Fruit fly (Drosophila melanogaster) S2 (cell line): ENCODE results near the gene ebd1.

Source experiments
- CG8478 ChIP-seq: fragments of >200 bp; optimal IDR thresholded peaks from 2 replicates; lab custom pipeline; 2018
- CTCF ChIP-seq, 2 experiments: fragments of >200 bp; optimal IDR thresholded peaks; 2 replicates each; lab custom pipeline; 2018

The ebd1 gene

DNA sequence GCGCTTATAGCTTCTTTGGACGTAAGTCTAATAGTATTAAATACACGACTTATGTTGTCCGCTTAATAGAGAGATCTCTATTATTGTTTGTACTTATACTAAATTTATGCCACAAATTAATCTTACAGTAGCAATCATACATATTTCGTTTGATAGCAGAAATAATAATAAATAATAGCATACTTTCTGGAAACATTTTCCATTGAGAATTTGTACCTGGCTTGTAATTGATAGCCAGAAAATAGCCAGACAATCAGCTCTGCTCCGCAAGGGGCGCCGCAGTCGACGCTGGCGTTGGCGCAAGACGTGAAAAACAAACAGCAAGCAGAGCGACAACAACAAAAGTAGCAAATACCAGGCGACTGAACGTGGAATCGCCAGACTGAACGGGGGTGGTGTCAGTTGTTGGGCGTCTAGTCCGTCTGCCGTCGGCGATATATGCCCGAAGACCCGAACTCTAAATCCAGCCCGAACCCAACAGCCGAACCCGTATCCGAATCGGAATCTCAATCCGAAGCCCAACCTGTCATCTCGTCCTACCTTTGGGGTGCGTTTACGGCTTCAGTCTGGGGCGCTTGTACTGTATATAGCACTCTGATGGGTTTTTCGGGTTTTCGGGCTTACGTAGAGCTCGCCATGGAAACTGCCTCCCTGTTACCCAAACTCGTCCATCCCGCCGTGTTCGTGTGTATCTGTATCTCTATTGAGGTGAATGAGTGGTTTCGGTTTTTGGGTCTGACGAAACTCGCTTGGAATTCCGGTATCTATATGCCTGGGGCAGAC, 14.2 kb upstream of the ebd1 start:
- no peak for TF ChIP-seq CG8478 (lab: Kevin White, UChicago)
- no peak for TF ChIP-seq CTCF (optimal IDR thresholded peaks at IDR 0.05; lab: Kevin White, UChicago)

DNA sequence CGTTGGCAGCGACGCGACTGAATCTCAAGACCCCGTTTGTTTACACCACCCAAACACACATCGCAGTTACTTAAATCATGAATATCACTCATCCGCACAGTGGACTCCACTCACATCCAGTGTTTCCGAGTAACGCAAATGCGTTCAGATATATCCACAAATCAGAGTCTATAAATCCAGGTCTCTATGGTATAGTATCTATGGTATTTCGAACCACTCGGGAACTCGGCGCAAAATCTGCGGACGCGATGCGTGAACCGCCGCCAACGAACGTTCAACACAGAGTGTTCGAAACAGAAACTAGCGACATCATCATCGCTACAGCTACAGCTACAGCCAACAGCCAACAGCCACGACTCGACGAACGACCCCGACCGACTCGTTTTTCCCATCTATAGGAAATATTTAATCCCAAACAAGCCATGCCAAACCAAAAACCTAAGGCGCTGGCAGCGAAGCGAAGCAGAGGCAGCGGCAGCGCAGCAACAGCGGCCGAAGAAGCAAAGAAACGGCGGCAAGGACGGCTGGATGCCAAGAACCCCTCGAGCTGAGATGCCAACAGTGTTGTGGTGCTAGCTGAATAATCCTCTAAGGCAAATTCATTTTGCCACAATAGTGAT, 13.5 kb upstream of the ebd1 start, which contains the start of gene CG13894:
CG13894 (minus strand) TSS at position 397 of the 620 bp plus-strand sequence.
- no peak for TF ChIP-seq CG8478 (lab: Kevin White, UChicago)
- peak in 1 of 2 experiments; percentile 0 for TF ChIP-seq CTCF (optimal IDR thresholded peaks at IDR 0.05; lab: Kevin White, UChicago)

DNA sequence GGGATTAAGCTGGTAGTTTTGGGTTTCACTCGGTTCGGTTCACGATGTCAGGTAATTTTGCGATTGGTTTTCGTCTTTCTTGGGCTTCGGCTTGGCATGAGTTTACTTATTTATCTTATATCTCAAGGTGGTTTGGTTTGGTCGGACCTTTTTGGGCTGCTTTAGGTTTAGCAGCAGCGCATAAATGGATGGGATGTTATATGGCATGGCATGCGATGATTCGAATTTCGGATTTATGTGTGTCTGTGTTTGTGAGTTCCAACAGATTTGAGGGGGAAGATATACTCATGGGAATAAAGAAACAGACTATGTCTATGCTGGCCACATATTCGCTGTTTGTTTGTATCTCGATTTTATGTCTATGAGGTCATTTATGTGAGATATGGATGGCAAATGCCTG, 12.4 kb upstream of the ebd1 start:
- TF ChIP-seq CG8478 (lab: Kevin White, UChicago) (no peak), CTCF (optimal IDR thresholded peaks at IDR 0.05; lab: Kevin White, UChicago) (no peak)

DNA sequence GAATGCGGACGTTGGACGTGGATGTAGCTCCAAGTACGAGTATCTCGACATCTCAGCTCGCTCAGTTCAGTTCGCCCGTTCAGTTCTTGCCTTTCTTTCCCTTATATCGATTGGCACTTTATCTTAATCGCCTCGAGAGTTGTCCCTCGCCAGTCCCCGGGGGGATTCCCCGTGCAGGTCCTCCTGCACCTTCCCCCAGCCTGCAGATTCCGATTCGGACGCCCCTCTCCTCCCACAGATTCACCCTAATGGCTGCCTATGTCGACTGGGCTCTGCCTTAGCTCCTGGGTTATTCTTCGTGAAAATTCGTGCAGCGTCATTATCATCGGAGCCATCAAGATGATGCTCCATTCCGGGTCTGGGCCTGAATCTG, 11.7 kb upstream of the ebd1 start:
- no peak for TF ChIP-seq CG8478 (lab: Kevin White, UChicago)
- no peak for TF ChIP-seq CTCF (optimal IDR thresholded peaks at IDR 0.05; lab: Kevin White, UChicago)

DNA sequence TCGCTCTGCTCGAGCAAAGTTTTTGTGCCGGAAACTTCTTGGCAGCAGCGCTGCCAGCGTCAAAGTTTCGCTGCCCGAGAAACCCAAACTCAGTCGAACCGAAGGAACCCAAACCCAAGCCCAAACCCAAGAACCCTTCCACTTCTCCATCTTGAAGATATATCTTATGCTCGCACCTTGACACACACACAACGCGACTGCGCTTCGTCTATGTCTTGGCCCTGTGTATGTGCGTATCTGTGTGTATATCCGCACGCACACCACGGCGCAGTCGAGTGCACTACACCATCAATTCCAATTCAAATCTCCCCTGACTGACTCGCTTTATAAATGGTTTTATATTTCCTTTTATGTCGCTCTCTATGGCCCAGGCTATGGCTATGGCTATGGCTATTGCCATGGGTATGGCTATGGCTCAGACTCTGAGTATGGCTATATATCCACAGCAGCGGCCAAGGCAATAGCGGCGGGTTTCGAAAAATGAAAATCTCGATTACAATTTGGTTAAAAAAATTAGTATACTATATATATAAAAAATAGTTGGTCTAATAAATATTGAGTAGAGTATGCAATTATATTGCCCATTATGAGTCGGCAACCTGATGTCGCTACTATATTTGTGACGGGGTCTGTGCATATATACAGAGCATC, 11.2 kb upstream of the ebd1 start:
- TF ChIP-seq CTCF (optimal IDR thresholded peaks at IDR 0.05; lab: Kevin White, UChicago) (no peak), CG8478 (lab: Kevin White, UChicago) (no peak)

DNA sequence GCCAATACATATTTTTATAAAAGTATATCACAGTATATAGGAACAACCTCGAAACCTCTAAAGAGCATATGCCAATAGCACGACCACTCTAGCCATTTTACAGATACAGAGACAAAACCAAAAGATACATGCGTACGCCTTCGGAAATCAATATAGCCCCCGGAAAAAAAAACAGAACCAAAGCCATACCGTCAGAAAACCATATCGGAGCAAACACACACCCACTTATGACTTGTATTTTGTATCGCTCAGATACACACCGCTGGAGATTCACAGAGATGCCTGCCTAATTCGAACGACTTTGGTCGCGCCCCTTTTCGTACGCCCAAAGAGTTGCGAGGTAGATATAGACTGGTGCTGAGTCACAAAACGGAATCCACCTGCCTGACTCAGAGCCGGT, 10.2 kb upstream of the ebd1 start:
- TF ChIP-seq CG8478 (lab: Kevin White, UChicago) = no peak
- TF ChIP-seq CTCF (optimal IDR thresholded peaks at IDR 0.05; lab: Kevin White, UChicago) = no peak

DNA sequence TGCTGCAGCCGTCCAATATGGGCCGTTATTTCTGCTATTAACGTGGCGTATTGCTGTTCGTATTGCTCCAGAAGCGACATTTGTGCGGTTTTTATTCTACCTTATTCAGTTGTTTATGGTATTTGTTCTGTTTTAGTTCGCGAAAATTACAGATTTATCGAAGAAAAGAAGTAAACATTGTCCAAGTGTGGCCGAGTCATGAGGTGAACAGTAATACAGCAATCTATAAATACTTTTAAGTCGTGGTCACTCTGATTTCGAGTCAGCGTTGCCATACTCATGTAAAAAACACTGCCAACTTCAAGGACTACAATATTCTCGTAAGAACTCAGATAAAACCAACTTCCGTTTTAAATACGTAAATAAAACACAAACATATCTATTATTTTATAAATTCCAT, 7.3 kb upstream of the ebd1 start, which contains the start of gene Vti1a:
Vti1a (minus strand) TSS at position 221 of the 400 bp plus-strand sequence.
- TF ChIP-seq CTCF (optimal IDR thresholded peaks at IDR 0.05; lab: Kevin White, UChicago) = no peak
- TF ChIP-seq CG8478 (lab: Kevin White, UChicago) = no peak

DNA sequence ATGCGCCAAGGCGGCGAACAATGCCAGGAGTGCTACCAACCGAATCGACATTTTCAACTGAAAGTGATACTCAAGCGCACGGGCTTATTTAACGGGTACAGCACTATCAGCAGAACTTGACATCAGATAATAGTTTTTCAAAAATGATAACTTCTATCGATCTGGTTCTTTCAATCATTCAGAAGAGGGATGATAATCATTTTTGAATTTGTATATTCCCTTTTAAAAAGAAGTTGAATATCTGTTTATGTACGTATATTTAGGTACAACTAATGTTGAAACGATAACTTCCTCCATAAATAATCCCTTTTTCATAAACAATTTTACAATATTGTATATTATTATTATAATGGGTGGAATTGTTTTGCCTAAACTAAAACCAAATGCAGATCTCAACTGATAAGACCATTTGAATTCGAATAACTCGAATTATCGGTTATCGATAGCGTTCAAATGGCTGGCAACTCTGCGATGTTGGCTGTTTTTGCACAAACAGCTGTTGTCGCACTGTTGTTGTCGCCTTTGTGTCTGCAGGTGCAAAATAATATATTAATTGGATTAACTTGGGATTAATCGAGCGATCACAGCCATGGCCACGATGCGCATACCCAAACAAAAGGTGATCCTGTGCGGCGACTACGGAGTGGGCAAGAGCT, 4.8 kb upstream of the ebd1 start, which contains the start of the genes CG32483 and RabX6:
CG32483 (minus strand) TSS at position 51 of the 656 bp plus-strand sequence.
RabX6 (plus strand) TSS at position 487 of the 656 bp plus-strand sequence.
- TF ChIP-seq CG8478 (lab: Kevin White, UChicago) (no peak), CTCF (optimal IDR thresholded peaks at IDR 0.05; lab: Kevin White, UChicago) (peak in 1 of 2 experiments; percentile 3)

DNA sequence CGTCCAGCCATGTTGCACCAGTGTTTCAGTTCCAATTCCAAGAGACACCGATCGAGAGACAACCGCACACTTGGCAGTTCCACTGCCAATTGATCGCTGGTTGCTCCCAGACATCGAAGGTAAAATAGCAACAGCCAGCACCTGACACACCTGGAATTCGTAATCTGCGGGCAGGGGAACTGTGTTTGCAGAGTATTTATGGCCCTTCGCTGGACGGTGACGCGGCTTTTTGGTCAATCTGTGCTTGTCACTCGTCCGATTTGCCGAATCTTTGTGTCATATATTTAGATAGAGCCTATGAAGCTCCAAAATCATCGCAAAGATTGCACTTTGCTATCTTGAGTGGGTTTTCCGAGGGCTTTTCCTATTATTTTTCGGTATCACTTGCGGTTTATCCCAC, 2.5 kb upstream of the ebd1 start, which contains the start of gene hiro:
hiro (minus strand) TSS at position 101 of the 400 bp plus-strand sequence.
- TF ChIP-seq CTCF (optimal IDR thresholded peaks at IDR 0.05; lab: Kevin White, UChicago) (no peak), CG8478 (lab: Kevin White, UChicago) (no peak)

DNA sequence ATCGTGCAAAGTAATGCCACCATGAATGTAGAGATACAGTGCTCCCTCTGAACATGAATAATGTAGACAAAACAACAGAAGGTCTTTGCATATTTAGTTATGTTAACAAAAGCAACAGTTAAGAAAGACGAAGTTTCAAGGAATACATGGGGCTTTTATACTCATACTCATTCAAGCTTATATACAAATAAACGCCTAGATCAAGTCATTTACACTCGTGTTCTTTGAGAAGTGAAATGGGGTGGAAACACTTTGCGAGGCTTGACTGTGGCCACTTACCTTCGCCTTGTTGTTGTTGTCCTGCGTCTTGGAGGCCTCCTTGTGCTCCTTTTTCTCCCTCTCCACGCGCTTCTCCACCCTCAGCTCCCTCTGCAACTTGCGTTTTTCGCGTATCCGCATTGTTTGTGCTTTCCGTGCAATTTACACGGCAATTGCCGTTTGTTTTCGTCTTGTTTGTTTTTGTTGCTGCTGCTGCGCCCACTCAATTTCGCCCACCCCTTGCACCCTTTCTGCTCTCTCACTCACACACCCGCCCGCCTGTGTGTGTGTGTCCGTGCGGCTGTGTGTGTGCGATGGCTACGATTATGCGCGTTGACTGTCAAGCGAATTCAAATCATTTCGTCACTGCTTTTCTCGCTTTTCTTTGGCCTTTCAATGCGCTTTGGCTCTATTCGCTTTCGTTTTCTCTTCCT, 454 bp downstream of the ebd1 start:
- TF ChIP-seq CTCF (optimal IDR thresholded peaks at IDR 0.05; lab: Kevin White, UChicago) = no peak
- no peak for TF ChIP-seq CG8478 (lab: Kevin White, UChicago)

DNA sequence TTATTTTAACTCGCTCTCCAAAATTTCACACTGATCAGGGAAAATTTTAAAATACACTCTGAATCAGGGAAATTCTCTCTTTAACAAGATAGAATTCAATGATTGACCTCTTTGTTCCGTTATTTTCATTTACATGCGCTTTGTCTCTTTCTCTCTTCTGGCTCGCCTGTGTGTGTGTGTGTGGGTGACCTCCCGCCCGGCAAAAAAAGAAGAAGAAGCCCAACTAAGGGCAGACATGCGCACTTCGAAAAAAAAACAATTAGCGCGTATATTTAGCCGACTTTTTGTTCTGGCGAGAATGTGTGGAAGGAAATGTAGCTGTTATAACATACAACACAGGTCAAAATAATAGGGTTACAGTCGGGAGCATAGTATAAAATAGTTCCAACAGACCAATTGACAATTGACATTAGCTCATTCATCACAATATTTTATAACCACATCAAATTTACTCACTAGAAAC, 2.9 kb downstream of the ebd1 start, which contains the start of gene CG3386:
CG3386 (minus strand) TSS at position 51 of the 463 bp plus-strand sequence.
- TF ChIP-seq CG8478 (lab: Kevin White, UChicago) = no peak
- no peak for TF ChIP-seq CTCF (optimal IDR thresholded peaks at IDR 0.05; lab: Kevin White, UChicago)

DNA sequence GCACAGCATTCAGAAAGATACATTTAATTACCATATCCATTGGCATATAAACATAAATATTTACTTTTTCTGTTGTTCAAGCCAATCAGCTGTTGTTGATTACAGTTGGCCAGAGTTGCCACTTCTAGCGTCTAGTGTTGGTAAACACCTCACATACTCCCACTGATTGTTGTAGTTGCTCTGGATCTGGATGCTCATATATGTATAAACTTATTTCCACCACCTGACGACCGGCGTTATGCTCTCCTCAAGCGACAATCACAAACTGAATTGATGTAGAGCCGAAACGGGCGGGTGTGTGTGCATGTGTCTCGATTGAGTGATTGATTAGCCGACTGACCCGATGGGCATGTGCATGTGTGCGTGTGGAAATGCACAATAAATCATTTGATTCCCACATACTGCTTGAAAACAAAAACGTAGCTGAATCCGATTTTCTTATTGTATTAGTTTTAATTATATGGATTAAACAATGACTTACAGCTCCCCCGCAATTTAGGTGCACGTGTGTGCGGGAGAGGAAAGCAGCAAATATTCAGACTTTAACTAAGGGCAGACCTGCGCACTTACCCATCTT, 3.5 kb downstream of the ebd1 start:
- TF ChIP-seq CTCF (optimal IDR thresholded peaks at IDR 0.05; lab: Kevin White, UChicago) (no peak), CG8478 (lab: Kevin White, UChicago) (no peak)

DNA sequence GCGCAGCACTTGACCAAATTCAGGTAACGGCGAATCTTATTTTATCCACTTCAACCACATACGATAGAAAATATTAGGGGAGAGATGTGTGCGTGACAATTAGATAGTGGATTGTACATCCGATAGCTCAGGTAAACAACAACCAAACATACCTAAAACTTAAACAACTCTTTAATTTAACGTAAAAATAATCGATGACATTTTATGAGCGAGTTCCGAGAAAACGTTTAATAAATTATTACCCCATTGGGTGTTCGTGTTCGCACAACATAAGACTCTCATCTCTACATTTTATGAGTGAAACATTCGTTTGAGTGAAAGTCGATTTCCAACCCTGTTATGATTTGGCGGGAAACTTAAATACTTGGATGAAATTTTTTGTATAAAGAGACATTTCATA, 5.1 kb downstream of the ebd1 start, which contains the start of gene CG17129:
CG17129 (minus strand) TSS at position 69 of the 400 bp plus-strand sequence.
- no peak for TF ChIP-seq CTCF (optimal IDR thresholded peaks at IDR 0.05; lab: Kevin White, UChicago)
- TF ChIP-seq CG8478 (lab: Kevin White, UChicago) = no peak
